Worm (Caenorhabditis elegans) whole organism, L4/young adult: ENCODE data around the gene lin-42.

Experiments used
- W03F9.2 ChIP-seq: fragments of 150-350 bp; optimal IDR thresholded peaks from 2 replicates; lab custom pipeline; 2014; ENCODE audit warnings: missing biosample characterization, missing genetic modification characterization
- dao-5 ChIP-seq: sonication (generic microtip); optimal IDR thresholded peaks from 2 replicates; lab custom pipeline; 2016; ENCODE audit warnings: missing genotype, missing genetic modification characterization, moderate library complexity, missing compliant biosample characterization
- him-1 ChIP-seq: sonication (generic microtip); optimal IDR thresholded peaks from 2 replicates; lab custom pipeline; 2016; ENCODE audit warnings: missing genotype, missing genetic modification reagents, missing genetic modification characterization, missing compliant biosample characterization

- TF ChIP-seq him-1 (tag; lab: Kevin White, UChicago) (no peak), dao-5 (tag; lab: Kevin White, UChicago) (no peak), W03F9.2 (tag; lab: Kevin White, UChicago) (no peak)
These were observed 45.0 kb upstream of the lin-42 start for ce11 chrII:1297044-1297696.
